Worm (Caenorhabditis elegans): ENCODE data around the gene F36A4.1.

DNA sequence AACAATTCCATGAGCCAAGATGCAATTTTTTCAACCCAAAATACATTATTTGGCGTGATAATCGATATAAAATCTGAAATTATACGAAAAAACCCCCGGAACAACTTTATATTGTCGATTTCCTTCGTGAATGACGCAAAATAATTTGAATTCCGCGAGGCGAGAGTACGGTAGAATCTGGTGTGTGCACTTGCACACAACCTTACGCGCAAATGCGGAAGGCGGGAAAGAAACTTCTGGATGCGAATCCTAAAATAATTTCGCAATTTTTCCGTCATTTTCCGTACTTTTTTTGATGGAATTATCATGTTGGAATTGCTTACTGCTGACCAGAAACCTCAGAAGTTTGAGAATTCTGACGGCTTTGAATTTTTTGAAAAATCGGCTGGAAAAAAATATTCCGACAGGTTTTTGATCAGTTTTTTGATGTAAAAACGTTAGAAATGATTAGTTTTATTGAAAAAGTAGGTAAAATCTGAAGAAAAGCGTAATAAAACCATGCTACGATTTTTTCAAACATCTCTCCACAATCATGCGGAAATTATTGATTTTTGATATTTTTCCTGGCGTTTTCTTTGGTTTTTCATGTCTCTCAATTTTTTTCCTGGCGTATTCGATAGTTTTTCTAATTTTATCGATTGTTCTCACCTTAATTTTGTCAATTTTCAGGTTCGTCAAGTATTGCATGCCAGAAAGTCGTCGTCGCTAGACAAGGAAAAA is 35.1 kb downstream of the F36A4.1 start, which contains the start of gene set-9:
- TF ChIP-seq ceh-18 (tag; optimal IDR thresholded peaks at IDR 0.05) (no peak), pqm-1 (tag; optimal IDR thresholded peaks at IDR 0.05) (no peak), ama-1 (optimal IDR thresholded peaks at IDR 0.05) (no peak), pha-4 (tag; optimal IDR thresholded peaks at IDR 0.05) (no peak), unc-42 (tag; optimal IDR thresholded peaks at IDR 0.05) (no peak), ceh-45 (GFP tag; IDR thresholded peaks at IDR 0.05) (no peak), ceh-6 (GFP tag; optimal IDR thresholded peaks at IDR 0.05) (no peak), C08G9.2 (tag; optimal IDR thresholded peaks at IDR 0.05) (no peak), pros-1 (tag; optimal IDR thresholded peaks at IDR 0.05) (no peak), ceh-14 (tag; optimal IDR thresholded peaks at IDR 0.05) (no peak), lim-6 (tag; optimal IDR thresholded peaks at IDR 0.05) (no peak), ets-4 (tag; optimal IDR thresholded peaks at IDR 0.05) (no peak), Y22D7AL.16 (tag; optimal IDR thresholded peaks at IDR 0.05) (no peak), ceh-31 (tag; optimal IDR thresholded peaks at IDR 0.05) (no peak)
